Worm (Caenorhabditis elegans) whole organism, L3 larva: ENCODE measurements around the gene C29A12.1.

Source experiments
- R02D3.7 ChIP-seq: fragments of 150-350 bp; optimal IDR thresholded peaks from 2 replicates; lab custom pipeline; 2014; ENCODE audit warnings: missing biosample characterization, missing genetic modification characterization
- ZK546.5 ChIP-seq: sonication (generic microtip); optimal IDR thresholded peaks from 2 replicates; lab custom pipeline; 2017; ENCODE audit warnings: missing biosample characterization, missing genetic modification characterization
- aly-2 ChIP-seq: fragments of 150-350 bp; optimal IDR thresholded peaks from 2 replicates; lab custom pipeline; 2014; ENCODE audit warnings: missing biosample characterization, missing genetic modification characterization
- ceh-16 ChIP-seq: sonication (generic microtip); optimal IDR thresholded peaks from 2 replicates; lab custom pipeline; 2017; ENCODE audit warnings: missing biosample characterization, missing genetic modification characterization
- ceh-28 ChIP-seq: fragments of 150-350 bp; optimal IDR thresholded peaks from 2 replicates; lab custom pipeline; 2014; ENCODE audit warnings: missing biosample characterization, missing genetic modification reagents, missing genetic modification characterization
- ceh-9 ChIP-seq: sonication (generic microtip); optimal IDR thresholded peaks from 2 replicates; lab custom pipeline; 2018; ENCODE audit warnings: missing biosample characterization, missing genetic modification characterization
- daf-12 ChIP-seq: fragments of 150-350 bp; optimal IDR thresholded peaks from 2 replicates; lab custom pipeline; 2014; ENCODE audit warnings: missing biosample characterization, missing genetic modification reagents, missing genetic modification characterization
- egl-5 ChIP-seq: fragments of 150-350 bp; optimal IDR thresholded peaks from 2 replicates; lab custom pipeline; 2017; ENCODE audit warnings: missing biosample characterization, missing genetic modification reagents, missing genetic modification characterization, inconsistent platforms
- elt-1 ChIP-seq: fragments of 150-350 bp; optimal IDR thresholded peaks from 2 replicates; lab custom pipeline; 2014; ENCODE audit warnings: missing biosample characterization, missing genetic modification characterization
- elt-2 ChIP-seq: sonication (generic microtip); optimal IDR thresholded peaks from 2 replicates; lab custom pipeline; 2016; ENCODE audit warnings: missing genetic modification reagents, mild to moderate bottlenecking, missing genetic modification characterization, missing compliant biosample characterization
- elt-3 ChIP-seq, 3 experiments: fragments of 150-350 bp in 1 of 3; sonication (generic microtip) in 2 of 3; optimal IDR thresholded peaks; 2 replicates in 2 of 3; 4 replicates in 1 of 3; lab custom pipeline; 2014 to 2017; ENCODE audit warnings: missing biosample characterization in 3 of 3, missing genetic modification characterization in 3 of 3
- fkh-10 ChIP-seq: sonication (generic microtip); optimal IDR thresholded peaks from 2 replicates; lab custom pipeline; 2017; ENCODE audit warnings: missing biosample characterization, missing genetic modification reagents, missing genetic modification characterization
- fos-1 ChIP-seq: fragments of 150-350 bp; optimal IDR thresholded peaks from 2 replicates; lab custom pipeline; 2014; ENCODE audit warnings: missing biosample characterization, missing genetic modification characterization
- hmg-11 ChIP-seq: sonication (generic microtip); optimal IDR thresholded peaks from 2 replicates; lab custom pipeline; 2016; ENCODE audit warnings: missing genetic modification characterization, missing compliant biosample characterization
- lin-15B ChIP-seq: fragments of 150-350 bp; optimal IDR thresholded peaks from 2 replicates; lab custom pipeline; 2014; ENCODE audit warnings: missing biosample characterization, missing genetic modification characterization
- lin-39 ChIP-seq: fragments of 150-350 bp; optimal IDR thresholded peaks from 2 replicates; lab custom pipeline; 2018; ENCODE audit warnings: missing biosample characterization, missing genetic modification reagents, missing genetic modification characterization
- mml-1 ChIP-seq: fragments of 150-350 bp; sonication (generic microtip); optimal IDR thresholded peaks from 3 replicates; lab custom pipeline; 2014; ENCODE audit warnings: missing biosample characterization, missing genetic modification characterization
- nfya-1 ChIP-seq: sonication (generic microtip); optimal IDR thresholded peaks from 2 replicates; lab custom pipeline; 2017; ENCODE audit warnings: missing genetic modification characterization, mild to moderate bottlenecking, missing compliant biosample characterization, antibody characterized with exemption, moderate library complexity; ENCODE audit not compliant: insufficient read depth
- nhr-11 ChIP-seq: fragments of 150-350 bp; optimal IDR thresholded peaks from 2 replicates; lab custom pipeline; 2014; ENCODE audit warnings: missing biosample characterization, missing genetic modification characterization
- nhr-12 ChIP-seq: fragments of 150-350 bp; optimal IDR thresholded peaks from 2 replicates; lab custom pipeline; 2014; ENCODE audit warnings: missing biosample characterization, missing genetic modification characterization
- nhr-23 ChIP-seq: fragments of 150-350 bp; optimal IDR thresholded peaks from 2 replicates; lab custom pipeline; 2014; ENCODE audit warnings: missing biosample characterization, missing genetic modification reagents, missing genetic modification characterization
- nhr-237 ChIP-seq: fragments of 150-350 bp; optimal IDR thresholded peaks from 2 replicates; lab custom pipeline; 2014; ENCODE audit warnings: missing biosample characterization, missing genetic modification characterization
- nhr-25 ChIP-seq: sonication (generic microtip); optimal IDR thresholded peaks from 2 replicates; lab custom pipeline; 2017; ENCODE audit warnings: missing biosample characterization, missing genetic modification characterization
- nhr-28 ChIP-seq: fragments of 150-350 bp; optimal IDR thresholded peaks from 2 replicates; lab custom pipeline; 2014; ENCODE audit warnings: missing biosample characterization, missing genetic modification characterization
- nhr-43 ChIP-seq: sonication (generic microtip); optimal IDR thresholded peaks from 2 replicates; lab custom pipeline; 2016; ENCODE audit warnings: mild to moderate bottlenecking, missing genetic modification characterization, missing compliant biosample characterization; ENCODE audit not compliant: poor library complexity, severe bottlenecking
- nhr-67 ChIP-seq: fragments of 150-350 bp; optimal IDR thresholded peaks from 2 replicates; lab custom pipeline; 2014; ENCODE audit warnings: missing biosample characterization, missing genetic modification characterization
- nhr-76 ChIP-seq: fragments of 150-350 bp; sonication (generic microtip); optimal IDR thresholded peaks from 5 replicates; lab custom pipeline; 2014; ENCODE audit warnings: missing biosample characterization, missing genetic modification characterization
- pha-4 ChIP-seq: fragments of 150-350 bp; optimal IDR thresholded peaks from 2 replicates; lab custom pipeline; 2014; ENCODE audit warnings: missing biosample characterization, missing genetic modification reagents, missing genetic modification characterization
- pqm-1 ChIP-seq: fragments of 150-350 bp; optimal IDR thresholded peaks from 2 replicates; lab custom pipeline; 2017; ENCODE audit warnings: missing biosample characterization, missing genetic modification characterization, inconsistent platforms
- sea-2 ChIP-seq: fragments of 150-350 bp; sonication (generic microtip); optimal IDR thresholded peaks from 4 replicates; lab custom pipeline; 2014; ENCODE audit warnings: missing biosample characterization, missing genetic modification reagents, missing genetic modification characterization
- skn-1 ChIP-seq: fragments of 150-350 bp; optimal IDR thresholded peaks from 2 replicates; lab custom pipeline; 2014; ENCODE audit warnings: missing biosample characterization, missing genetic modification characterization
- snpc-4 ChIP-seq: fragments of 150-350 bp; optimal IDR thresholded peaks from 2 replicates; lab custom pipeline; 2014; ENCODE audit warnings: missing biosample characterization, missing genetic modification characterization
- unc-39 ChIP-seq: sonication (generic microtip); optimal IDR thresholded peaks from 4 replicates; lab custom pipeline; 2017; ENCODE audit warnings: missing biosample characterization, missing genetic modification characterization
- unc-62 ChIP-seq: fragments of 150-350 bp; sonication (generic microtip); optimal IDR thresholded peaks from 4 replicates; lab custom pipeline; 2014; ENCODE audit warnings: missing biosample characterization, missing genetic modification reagents, missing genetic modification characterization
- zag-1 ChIP-seq: fragments of 150-350 bp; optimal IDR thresholded peaks from 2 replicates; lab custom pipeline; 2014; ENCODE audit warnings: missing biosample characterization, missing genetic modification characterization
- ztf-4 ChIP-seq: fragments of 150-350 bp; optimal IDR thresholded peaks from 2 replicates; lab custom pipeline; 2014; ENCODE audit warnings: missing biosample characterization, missing genetic modification characterization

The C29A12.1 gene

ce11 chrV:10771390-10771789 is 41.9 kb downstream of the C29A12.1 start, which contains the start of gene D1054.3:
D1054.3 (plus strand) TSS chrV:10771451.
- TF ChIP-seq nhr-11, result no peak
- TF ChIP-seq unc-62 (GFP tag; lab: Kevin White, UChicago), result no peak
- TF ChIP-seq ZK546.5, result no peak
- no peak for TF ChIP-seq nfya-1 (tag; lab: Kevin White, UChicago)
- TF ChIP-seq sea-2 (GFP tag; lab: Kevin White, UChicago), result no peak
- no peak for TF ChIP-seq ceh-28
- no peak for TF ChIP-seq skn-1 (tag; lab: Kevin White, UChicago)
- TF ChIP-seq elt-3 (tag; optimal IDR thresholded peaks at IDR 0.05; lab: Kevin White, UChicago), result no peak
- TF ChIP-seq fos-1 (tag; lab: Kevin White, UChicago), result no peak
- TF ChIP-seq egl-5, result no peak
- TF ChIP-seq nhr-43 (tag; lab: Kevin White, UChicago), result no peak
- TF ChIP-seq nhr-237, result no peak
- TF ChIP-seq nhr-25 (tag; lab: Kevin White, UChicago), result no peak
- TF ChIP-seq elt-1 (tag; lab: Kevin White, UChicago), result no peak
- no peak for TF ChIP-seq aly-2 (tag; lab: Kevin White, UChicago)
- no peak for TF ChIP-seq ceh-9 (tag; lab: Kevin White, UChicago)
- no peak for TF ChIP-seq nhr-67 (tag; lab: Kevin White, UChicago)
- TF ChIP-seq pha-4 (tag; lab: Kevin White, UChicago), result no peak
- no peak for TF ChIP-seq hmg-11 (tag; lab: Kevin White, UChicago)

ce11 chrV:10770026-10770425 is 43.3 kb downstream of the C29A12.1 start, which contains the start of the genes D1054.1 and pas-2:
D1054.1 (minus strand) TSS chrV:10770217.
pas-2 (plus strand) TSS chrV:10770368.
- TF ChIP-seq pqm-1 (tag; lab: Kevin White, UChicago) (peak; percentile 1), ceh-28 (no peak), egl-5 (peak; percentile 71), zag-1 (tag; lab: Kevin White, UChicago) (no peak), snpc-4 (tag; lab: Kevin White, UChicago) (peak; percentile 49), skn-1 (tag; lab: Kevin White, UChicago) (peak; percentile 83), lin-39 (tag; lab: Kevin White, UChicago) (peak; percentile 37), lin-15B (peak; percentile 20), pha-4 (tag; lab: Kevin White, UChicago) (peak; percentile 47), aly-2 (tag; lab: Kevin White, UChicago) (no peak), elt-2 (tag; lab: Kevin White, UChicago) (peak; percentile 19), nhr-23 (tag; lab: Kevin White, UChicago) (no peak), mml-1 (no peak)

ce11 chrV:10768892-10769291 is 44.4 kb downstream of the C29A12.1 start:
- no peak for TF ChIP-seq unc-39
- TF ChIP-seq nhr-12 (tag; lab: Kevin White, UChicago), result no peak
- no peak for TF ChIP-seq hmg-11 (tag; lab: Kevin White, UChicago)
- TF ChIP-seq nhr-11, result no peak
- TF ChIP-seq nhr-25 (tag; lab: Kevin White, UChicago), result no peak
- TF ChIP-seq mml-1, result no peak
- no peak for TF ChIP-seq elt-2 (tag; lab: Kevin White, UChicago)
- no peak for TF ChIP-seq elt-1 (tag; lab: Kevin White, UChicago)
- no peak for TF ChIP-seq egl-5
- no peak for TF ChIP-seq nfya-1 (tag; lab: Kevin White, UChicago)
- TF ChIP-seq pha-4 (tag; lab: Kevin White, UChicago), result no peak
- no peak for TF ChIP-seq nhr-43 (tag; lab: Kevin White, UChicago)
- no peak for TF ChIP-seq ceh-16 (tag; lab: Kevin White, UChicago)
- no peak for TF ChIP-seq R02D3.7
- no peak for TF ChIP-seq nhr-28
- no peak for TF ChIP-seq fkh-10 (GFP tag; lab: Kevin White, UChicago)
- no peak for TF ChIP-seq unc-62 (GFP tag; lab: Kevin White, UChicago)
- TF ChIP-seq daf-12, result no peak
- no peak for TF ChIP-seq ZK546.5

ce11 chrV:10764066-10764465 is 49.2 kb downstream of the C29A12.1 start, which contains the start of gene ocr-1:
ocr-1 (plus strand) TSS chrV:10764366.
- TF ChIP-seq daf-12 (no peak), ZK546.5 (no peak), hmg-11 (tag; lab: Kevin White, UChicago) (no peak), nhr-76 (tag; lab: Kevin White, UChicago) (no peak), elt-3 (tag; optimal IDR thresholded peaks at IDR 0.05; lab: Kevin White, UChicago) (no peak), sea-2 (GFP tag; lab: Kevin White, UChicago) (no peak), elt-2 (tag; lab: Kevin White, UChicago) (no peak), pqm-1 (tag; lab: Kevin White, UChicago) (no peak), ceh-28 (no peak), nhr-11 (no peak), ztf-4 (tag; lab: Kevin White, UChicago) (no peak), nhr-237 (no peak), nhr-25 (tag; lab: Kevin White, UChicago) (no peak), nhr-12 (tag; lab: Kevin White, UChicago) (no peak)
